Worm (Caenorhabditis elegans): ENCODE data around the gene toc-1.

DNA sequence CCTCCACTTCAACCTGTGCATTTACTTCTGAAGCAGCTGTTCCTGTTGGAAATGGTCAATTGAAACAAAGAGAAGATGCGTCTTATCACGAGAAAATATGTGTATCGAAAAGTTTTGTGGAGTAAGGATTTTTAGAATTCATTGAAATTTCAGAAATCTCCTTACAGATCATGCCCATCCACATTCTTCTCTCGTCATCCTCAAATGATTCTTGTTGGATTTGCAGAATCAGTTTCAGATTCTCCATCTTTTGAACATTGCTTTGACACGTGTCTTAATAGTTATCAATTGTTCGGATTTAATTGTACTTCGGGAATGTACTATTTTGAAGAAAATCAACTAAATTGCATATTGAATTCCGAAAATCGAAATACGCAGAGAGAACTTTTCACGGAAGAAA lies 29.0 kb downstream of the toc-1 start:
- no peak for TF ChIP-seq skn-1 (tag; optimal IDR thresholded peaks at IDR 0.05)
- TF ChIP-seq nhr-237 (tag; optimal IDR thresholded peaks at IDR 0.05): no peak
- TF ChIP-seq ceh-82 (tag; optimal IDR thresholded peaks at IDR 0.05): no peak
- no peak for TF ChIP-seq nhr-12 (tag; optimal IDR thresholded peaks at IDR 0.05)
- TF ChIP-seq nhr-11 (tag; optimal IDR thresholded peaks at IDR 0.05): no peak
- TF ChIP-seq nhr-47 (tag; optimal IDR thresholded peaks at IDR 0.05): no peak
- TF ChIP-seq nhr-76 (tag; optimal IDR thresholded peaks at IDR 0.05): no peak
- no peak for TF ChIP-seq aly-2 (tag; optimal IDR thresholded peaks at IDR 0.05)
- TF ChIP-seq elt-2 (tag; optimal IDR thresholded peaks at IDR 0.05): no peak
- TF ChIP-seq ama-1 (optimal IDR thresholded peaks at IDR 0.05): no peak
- TF ChIP-seq snpc-4 (tag; optimal IDR thresholded peaks at IDR 0.05): no peak
- TF ChIP-seq rnt-1 (tag; optimal IDR thresholded peaks at IDR 0.05): no peak

Data from whole organism, L1 larva.